Worm (Caenorhabditis elegans) whole organism, early embryonic: ENCODE measurements around the gene R10H10.3.

Source experiments
- B0310.2 ChIP-seq: sonication (generic microtip); optimal IDR thresholded peaks from 2 replicates; lab custom pipeline; 2016; ENCODE audit warnings: mild to moderate bottlenecking, missing genetic modification characterization, missing compliant biosample characterization
- F13C5.2 ChIP-seq: sonication (generic microtip); optimal IDR thresholded peaks from 2 replicates; lab custom pipeline; 2017; ENCODE audit warnings: mild to moderate bottlenecking, missing genetic modification characterization, inconsistent platforms, missing compliant biosample characterization
- aly-1 ChIP-seq: sonication (generic microtip); optimal IDR thresholded peaks from 2 replicates; lab custom pipeline; 2016; ENCODE audit warnings: missing genetic modification characterization, missing compliant biosample characterization
- ama-1 ChIP-seq: fragments of 150-350 bp; optimal IDR thresholded peaks from 2 replicates; lab custom pipeline; 2014
- ceh-13 ChIP-seq: fragments of 200-800 bp; sonication (Bioruptor generic); optimal IDR thresholded peaks from 2 replicates; lab custom pipeline; 2018; ENCODE audit warnings: mild to moderate bottlenecking, missing genetic modification characterization, missing compliant biosample characterization
- ceh-36 ChIP-seq: sonication (generic microtip); optimal IDR thresholded peaks from 2 replicates; lab custom pipeline; 2016; ENCODE audit warnings: missing genetic modification characterization, inconsistent platforms, missing compliant biosample characterization
- flt-1 ChIP-seq: fragments of 200-800 bp; sonication (Bioruptor generic); IDR thresholded peaks from 2 replicates; pipeline ENCODE4 v1.3.6; 2022; ENCODE audit warnings: missing genetic modification characterization, missing compliant biosample characterization
- hmbx-1 ChIP-seq: sonication (generic microtip); optimal IDR thresholded peaks from 2 replicates; lab custom pipeline; 2016; ENCODE audit warnings: mild to moderate bottlenecking, missing genetic modification characterization, missing compliant biosample characterization
- hmg-4 ChIP-seq: fragments of 200-800 bp; sonication (Bioruptor generic); optimal IDR thresholded peaks from 2 replicates; lab custom pipeline; 2018; ENCODE audit warnings: mild to moderate bottlenecking, missing genetic modification characterization, missing compliant biosample characterization
- hnd-1 ChIP-seq: sonication (generic microtip); optimal IDR thresholded peaks from 2 replicates; lab custom pipeline; 2016; ENCODE audit warnings: missing genetic modification characterization, missing compliant biosample characterization
- pes-1 ChIP-seq: fragments of 200-800 bp; sonication (Bioruptor generic); IDR thresholded peaks from 2 replicates; pipeline ENCODE4 v1.3.6; 2022; ENCODE audit warnings: missing genetic modification reagents, missing genetic modification characterization, missing compliant biosample characterization
- scrt-1 ChIP-seq: fragments of 200-800 bp; sonication (Bioruptor generic); IDR thresholded peaks from 2 replicates; pipeline ENCODE4 v1.3.6; 2022; ENCODE audit warnings: missing genetic modification characterization, missing compliant biosample characterization
- sea-1 ChIP-seq: fragments of 200-800 bp; sonication (Bioruptor generic); conservative IDR thresholded peaks from 2 replicates; pipeline ENCODE4 v1.3.6; 2022; ENCODE audit warnings: missing genetic modification characterization, missing compliant biosample characterization
- tbx-11 ChIP-seq: fragments of 200-800 bp; sonication (Bioruptor generic); IDR thresholded peaks from 2 replicates; pipeline ENCODE4 v1.3.6; 2022; ENCODE audit warnings: missing genetic modification characterization, missing compliant biosample characterization
- tbx-37 ChIP-seq: fragments of 200-800 bp; sonication (Bioruptor generic); conservative IDR thresholded peaks from 2 replicates; pipeline ENCODE4 v1.3.6; 2022; ENCODE audit warnings: missing genetic modification reagents, missing genetic modification characterization, missing compliant biosample characterization
- tra-4 ChIP-seq: sonication (generic microtip); optimal IDR thresholded peaks from 2 replicates; lab custom pipeline; 2017; ENCODE audit warnings: missing genetic modification characterization, missing compliant biosample characterization

R10H10.3 gene

DNA sequence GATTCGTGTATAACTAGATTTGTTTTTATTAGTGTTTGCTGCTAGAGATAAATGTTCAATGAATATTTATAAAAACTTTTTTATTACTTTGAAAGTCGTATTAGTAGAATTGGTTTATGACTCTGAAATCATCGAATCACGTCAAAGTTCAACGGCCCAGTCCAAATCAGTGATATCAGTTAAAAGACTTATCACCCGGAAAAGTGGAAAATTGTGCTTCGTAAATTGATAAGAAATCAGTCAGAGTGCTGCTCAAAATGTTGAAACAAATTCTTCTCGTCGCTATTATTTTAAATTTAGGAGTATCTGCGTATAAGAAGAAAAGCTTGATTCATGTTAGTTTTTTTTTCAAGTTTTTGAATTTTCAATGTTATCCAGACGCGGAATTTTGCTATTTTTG lies at the start of gene R10H10.3:
Gene R10H10.3 (plus strand): TSS at position 243 of the 400 bp plus-strand sequence.
- TF ChIP-seq hmg-4 (GFP tag; lab: Kevin White, UChicago) (no peak), B0310.2 (tag; lab: Kevin White, UChicago) (no peak), scrt-1 (GFP tag; lab: Robert Waterston, UW) (no peak), hnd-1 (tag; lab: Kevin White, UChicago) (no peak), ceh-36 (tag; lab: Kevin White, UChicago) (no peak), F13C5.2 (tag; lab: Kevin White, UChicago) (no peak), sea-1 (no peak), ceh-13 (no peak), aly-1 (tag; lab: Kevin White, UChicago) (no peak)

ce11 chrIV:10339701-10340100 lies 48.6 kb upstream of the R10H10.3 start:
- TF ChIP-seq F13C5.2 (tag; lab: Kevin White, UChicago) (no peak), tbx-11 (GFP tag; lab: Robert Waterston, UW) (no peak), ceh-36 (tag; lab: Kevin White, UChicago) (no peak), sea-1 (no peak), flt-1 (GFP tag; lab: Robert Waterston, UW) (no peak), ceh-13 (no peak)

- TF ChIP-seq tbx-11 (GFP tag; lab: Robert Waterston, UW) (0 out of 2 replicates have a peak, but pooled peaks have one; percentile 24), hmbx-1 (tag; lab: Kevin White, UChicago) (no peak)
Measured at ce11 chrIV:10341618-10342360, 46.5 kb upstream of the R10H10.3 start.

DNA sequence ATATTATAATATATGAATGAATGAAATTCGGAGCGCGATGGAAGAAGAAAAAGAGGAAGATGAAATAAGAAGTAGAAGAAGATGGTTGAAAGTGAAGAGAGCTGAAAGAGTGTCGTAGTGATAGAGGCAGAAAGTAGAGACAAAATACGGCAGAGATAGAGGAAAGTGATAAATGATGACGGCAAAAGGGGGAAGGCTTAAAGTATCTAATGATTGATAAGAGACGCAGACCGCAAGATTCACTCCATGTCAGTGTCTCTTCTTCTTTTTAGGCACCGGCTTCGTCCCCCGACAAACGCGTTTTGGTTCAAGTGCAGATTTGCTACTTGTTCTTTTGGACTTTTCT lies 46.0 kb upstream of the R10H10.3 start:
- TF ChIP-seq ama-1 (no peak), ceh-36 (tag; lab: Kevin White, UChicago) (no peak), hnd-1 (tag; lab: Kevin White, UChicago) (no peak), F13C5.2 (tag; lab: Kevin White, UChicago) (no peak), flt-1 (GFP tag; lab: Robert Waterston, UW) (no peak), aly-1 (tag; lab: Kevin White, UChicago) (no peak), pes-1 (GFP tag; lab: Robert Waterston, UW) (no peak)

- TF ChIP-seq ceh-13 (no peak), aly-1 (tag; lab: Kevin White, UChicago) (no peak), scrt-1 (GFP tag; lab: Robert Waterston, UW) (no peak), sea-1 (no peak), tbx-11 (GFP tag; lab: Robert Waterston, UW) (no peak), flt-1 (GFP tag; lab: Robert Waterston, UW) (no peak)
Measured at ce11 chrIV:10344621-10345020, 43.7 kb upstream of the R10H10.3 start.

- TF ChIP-seq scrt-1 (GFP tag; lab: Robert Waterston, UW) (no peak), aly-1 (tag; lab: Kevin White, UChicago) (no peak)
Measured at ce11 chrIV:10345486-10345885, 42.8 kb upstream of the R10H10.3 start.

DNA sequence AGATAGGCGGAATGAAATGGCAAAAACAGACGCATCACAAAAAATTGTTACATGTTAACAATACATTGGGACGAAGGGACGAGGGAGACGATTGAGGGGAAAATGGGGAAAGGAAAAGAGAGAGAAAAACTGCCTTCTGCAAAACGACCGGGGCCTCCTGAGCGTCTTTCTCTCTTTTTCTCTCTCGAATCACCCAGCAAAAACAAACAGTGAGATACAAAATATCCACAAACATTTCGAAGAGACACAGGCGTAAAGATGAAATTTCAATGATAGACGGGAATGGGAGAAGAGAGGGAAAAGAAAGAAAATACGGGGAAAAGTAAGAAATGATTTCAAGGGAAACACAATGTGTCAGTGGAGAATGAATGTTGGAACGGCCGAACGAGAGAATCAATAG lies 42.3 kb upstream of the R10H10.3 start:
- TF ChIP-seq ceh-36 (tag; lab: Kevin White, UChicago) (no peak), tbx-11 (GFP tag; lab: Robert Waterston, UW) (no peak), B0310.2 (tag; lab: Kevin White, UChicago) (no peak), hmg-4 (GFP tag; lab: Kevin White, UChicago) (no peak), ceh-13 (no peak)

DNA sequence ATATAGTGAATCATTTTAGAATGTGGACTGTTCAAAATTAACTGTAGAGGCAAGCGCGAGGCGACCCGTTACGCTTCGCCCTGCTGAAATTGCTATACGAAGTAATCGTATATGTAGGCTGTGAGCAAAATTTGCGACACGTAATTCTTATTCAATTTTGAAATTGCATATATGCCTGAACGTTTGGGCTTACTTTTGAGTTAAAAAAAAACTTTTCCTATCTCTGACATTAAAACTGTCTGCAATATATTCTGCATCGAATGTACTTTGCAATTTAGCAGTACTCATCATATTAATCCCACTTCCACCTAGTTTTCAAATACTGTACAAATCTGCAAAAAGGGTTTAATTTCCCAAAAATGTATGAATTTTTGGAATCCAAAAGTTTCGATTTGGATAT lies 41.4 kb upstream of the R10H10.3 start:
- TF ChIP-seq scrt-1 (GFP tag; lab: Robert Waterston, UW) (no peak), F13C5.2 (tag; lab: Kevin White, UChicago) (no peak), B0310.2 (tag; lab: Kevin White, UChicago) (no peak), tbx-11 (GFP tag; lab: Robert Waterston, UW) (no peak), tbx-37 (GFP tag; lab: Robert Waterston, UW) (no peak), tra-4 (no peak), sea-1 (no peak), hnd-1 (tag; lab: Kevin White, UChicago) (no peak), ama-1 (no peak), flt-1 (GFP tag; lab: Robert Waterston, UW) (no peak), hmbx-1 (tag; lab: Kevin White, UChicago) (no peak)

ce11 chrIV:10347528-10347927 lies 40.8 kb upstream of the R10H10.3 start:
- TF ChIP-seq F13C5.2 (tag; lab: Kevin White, UChicago) = no peak
- no peak for TF ChIP-seq aly-1 (tag; lab: Kevin White, UChicago)
- TF ChIP-seq hmbx-1 (tag; lab: Kevin White, UChicago) = no peak
- TF ChIP-seq ceh-36 (tag; lab: Kevin White, UChicago) = no peak
- no peak for TF ChIP-seq tbx-37 (GFP tag; lab: Robert Waterston, UW)
- no peak for TF ChIP-seq hnd-1 (tag; lab: Kevin White, UChicago)
- TF ChIP-seq B0310.2 (tag; lab: Kevin White, UChicago) = no peak
- TF ChIP-seq sea-1 = no peak
- no peak for TF ChIP-seq ama-1
- no peak for TF ChIP-seq tra-4
- no peak for TF ChIP-seq scrt-1 (GFP tag; lab: Robert Waterston, UW)
